Worm (Caenorhabditis elegans): Measurements from ENCODE around the gene C09E10.3.

- no peak for TF ChIP-seq ref-1 (GFP tag; conservative IDR thresholded peaks at IDR 0.05)
- peak; percentile 39; the same call in 1 of the 2 replicates for TF ChIP-seq T22C8.4 (GFP tag; IDR thresholded peaks at IDR 0.05)
- TF ChIP-seq ztf-23 (GFP tag; IDR thresholded peaks at IDR 0.05) = no peak
- TF ChIP-seq ztf-29 (GFP tag; IDR thresholded peaks at IDR 0.05) = no peak
These were observed 43.9 kb upstream of the C09E10.3 start, which contains the start of the genes stau-1 and sec-22 for ce11 chrX:1035039-1035598.

All from whole organism, midembryonic.